Fruit fly (Drosophila melanogaster) whole organism, embryonic: ENCODE results near the gene CG34244.

Experiments
- Adf1 ChIP-seq: fragments of 200-800 bp; sonication (Bioruptor generic); IDR thresholded peaks from 2 replicates; pipeline ENCODE4 v1.3.6; 2022; ENCODE audit warnings: missing biosample characterization, missing genetic modification characterization
- Bteb2 ChIP-seq: fragments of 200-800 bp; sonication (Bioruptor generic); optimal IDR thresholded peaks from 2 replicates; lab custom pipeline; 2016; ENCODE audit warnings: missing biosample characterization, missing genetic modification characterization
- CG10274 ChIP-seq: fragments of 200-800 bp; sonication (Bioruptor generic); optimal IDR thresholded peaks from 3 replicates; lab custom pipeline; 2017; ENCODE audit warnings: missing biosample characterization, mild to moderate bottlenecking, missing genetic modification characterization
- CG11723 ChIP-seq: fragments of 200-800 bp; sonication (Bioruptor generic); optimal IDR thresholded peaks from 2 replicates; lab custom pipeline; 2017; ENCODE audit warnings: missing biosample characterization, mild to moderate bottlenecking, missing genetic modification characterization
- CG12155 ChIP-seq: fragments of 200-800 bp; sonication (Bioruptor generic); optimal IDR thresholded peaks from 3 replicates; lab custom pipeline; 2016; ENCODE audit warnings: missing biosample characterization, missing genetic modification characterization
- CG12219 ChIP-seq: fragments of 200-800 bp; sonication (Bioruptor generic); optimal IDR thresholded peaks from 3 replicates; lab custom pipeline; 2018; ENCODE audit warnings: missing biosample characterization, mild to moderate bottlenecking, missing genetic modification characterization
- CG12659 ChIP-seq: fragments of 200-800 bp; sonication (Bioruptor generic); optimal IDR thresholded peaks from 3 replicates; lab custom pipeline; 2017; ENCODE audit warnings: mild to moderate bottlenecking, missing biosample characterization, missing genetic modification reagents, missing genetic modification characterization
- CG16813 ChIP-seq: fragments of 200-800 bp; sonication (Bioruptor generic); IDR thresholded peaks from 3 replicates; pipeline ENCODE4 v1.3.6; 2022; ENCODE audit warnings: missing biosample characterization, missing genetic modification characterization; ENCODE audit not compliant: partially characterized antibody
- CG1832 ChIP-seq: fragments of 200-800 bp; sonication (Bioruptor generic); optimal IDR thresholded peaks from 2 replicates; lab custom pipeline; 2017; ENCODE audit warnings: missing biosample characterization, mild to moderate bottlenecking, missing genetic modification characterization, inconsistent platforms
- CG2199 ChIP-seq: fragments of 200-800 bp; sonication (Bioruptor generic); IDR thresholded peaks from 3 replicates; pipeline ENCODE4 v1.3.6; 2022; ENCODE audit warnings: missing biosample characterization, missing genetic modification characterization
- CG2875 ChIP-seq: fragments of 200-800 bp; sonication (Bioruptor generic); optimal IDR thresholded peaks from 2 replicates; lab custom pipeline; 2017; ENCODE audit warnings: missing biosample characterization, mild to moderate bottlenecking, missing genetic modification characterization, missing genetic modification reagents
- CG31365 ChIP-seq: fragments of 200-800 bp; sonication (Bioruptor generic); optimal IDR thresholded peaks from 2 replicates; lab custom pipeline; 2018; ENCODE audit warnings: missing biosample characterization, mild to moderate bottlenecking, missing genetic modification characterization
- CG3995 ChIP-seq: fragments of 200-800 bp; sonication (Bioruptor generic); optimal IDR thresholded peaks from 3 replicates; lab custom pipeline; 2016; ENCODE audit warnings: missing biosample characterization, missing genetic modification characterization
- CG4404 ChIP-seq: fragments of 200-800 bp; sonication (Bioruptor generic); IDR thresholded peaks from 2 replicates; pipeline ENCODE4 v1.3.6; 2022; ENCODE audit warnings: missing biosample characterization, missing genetic modification characterization
- CG6689 ChIP-seq: fragments of 200-800 bp; sonication (Bioruptor generic); IDR thresholded peaks from 2 replicates; pipeline ENCODE4 v1.3.6; 2022; ENCODE audit warnings: missing biosample characterization, missing genetic modification characterization
- CG6813 ChIP-seq: fragments of 200-800 bp; sonication (Bioruptor generic); optimal IDR thresholded peaks from 2 replicates; lab custom pipeline; 2017; ENCODE audit warnings: missing biosample characterization, missing genetic modification characterization, mild to moderate bottlenecking, moderate library complexity, missing genetic modification reagents
- CG7839 ChIP-seq: fragments of 200-800 bp; sonication (Bioruptor generic); optimal IDR thresholded peaks from 3 replicates; lab custom pipeline; 2018; ENCODE audit warnings: missing biosample characterization, mild to moderate bottlenecking, missing genetic modification characterization, moderate library complexity
- CG7987 ChIP-seq: fragments of 200-800 bp; sonication (Bioruptor generic); optimal IDR thresholded peaks from 2 replicates; lab custom pipeline; 2018; ENCODE audit warnings: missing biosample characterization, mild to moderate bottlenecking, missing genetic modification characterization, moderate library complexity
- CG9876 ChIP-seq: fragments of 200-800 bp; sonication (Bioruptor generic); optimal IDR thresholded peaks from 2 replicates; lab custom pipeline; 2016; ENCODE audit warnings: missing biosample characterization, missing genetic modification characterization
- Chrac-16 ChIP-seq: fragments of 200-800 bp; sonication (Bioruptor generic); optimal IDR thresholded peaks from 3 replicates; lab custom pipeline; 2016; ENCODE audit warnings: missing biosample characterization, missing genetic modification characterization
- D19A ChIP-seq: fragments of 200-800 bp; optimal IDR thresholded peaks from 3 replicates; lab custom pipeline; 2019; ENCODE audit warnings: missing biosample characterization, mild to moderate bottlenecking, missing genetic modification characterization, moderate library complexity
- Dip2 ChIP-seq: fragments of 200-800 bp; sonication (Bioruptor generic); IDR thresholded peaks from 2 replicates; pipeline ENCODE4 v1.3.6; 2022; ENCODE audit warnings: missing biosample characterization, missing genetic modification characterization
- E2f1 ChIP-seq: fragments of 200-800 bp; sonication (Bioruptor generic); IDR thresholded peaks from 2 replicates; pipeline ENCODE4 v1.3.6; 2022; ENCODE audit warnings: missing biosample characterization, missing genetic modification characterization
- HHEX ChIP-seq: fragments of 200-800 bp; sonication (Bioruptor generic); optimal IDR thresholded peaks from 3 replicates; lab custom pipeline; 2017; ENCODE audit warnings: missing biosample characterization, mild to moderate bottlenecking, missing genetic modification characterization, missing genetic modification reagents
- HLH54F ChIP-seq: fragments of 200-800 bp; sonication (Bioruptor generic); optimal IDR thresholded peaks from 3 replicates; lab custom pipeline; 2016; ENCODE audit warnings: missing biosample characterization, missing genetic modification characterization
- Hr3 ChIP-seq: fragments of 200-800 bp; sonication (Bioruptor generic); optimal IDR thresholded peaks from 3 replicates; lab custom pipeline; 2016; ENCODE audit warnings: missing biosample characterization, missing genetic modification characterization
- Mes4 ChIP-seq: fragments of 200-800 bp; sonication (Bioruptor generic); optimal IDR thresholded peaks from 2 replicates; lab custom pipeline; 2016; ENCODE audit warnings: missing biosample characterization, missing genetic modification characterization
- Oli ChIP-seq: fragments of 200-800 bp; sonication (Bioruptor generic); optimal IDR thresholded peaks from 2 replicates; lab custom pipeline; 2018; ENCODE audit warnings: missing biosample characterization, mild to moderate bottlenecking, missing genetic modification characterization, moderate library complexity
- Sin3A ChIP-seq: fragments of >200 bp; optimal IDR thresholded peaks from 2 replicates; lab custom pipeline; 2018
- ab ChIP-seq: fragments of 200-800 bp; sonication (Bioruptor generic); optimal IDR thresholded peaks from 2 replicates; lab custom pipeline; 2016; ENCODE audit warnings: missing biosample characterization, missing genetic modification characterization
- cg ChIP-seq: fragments of 200-800 bp; sonication (Bioruptor generic); optimal IDR thresholded peaks from 3 replicates; lab custom pipeline; 2019; ENCODE audit warnings: missing biosample characterization, mild to moderate bottlenecking, missing genetic modification characterization, moderate library complexity
- chm ChIP-seq: fragments of 200-800 bp; sonication (Bioruptor generic); IDR thresholded peaks from 2 replicates; pipeline ENCODE4 v1.3.6; 2022; ENCODE audit warnings: missing biosample characterization, missing genetic modification characterization
- ci ChIP-seq: fragments of 200-800 bp; sonication (Bioruptor generic); IDR thresholded peaks from 3 replicates; pipeline ENCODE4 v1.3.6; 2022; ENCODE audit warnings: missing biosample characterization, missing genetic modification characterization
- dm ChIP-seq: fragments of 200-800 bp; sonication (Bioruptor generic); optimal IDR thresholded peaks from 3 replicates; lab custom pipeline; 2016; ENCODE audit warnings: missing biosample characterization, missing genetic modification characterization
- fd3F ChIP-seq: fragments of 200-800 bp; sonication (Bioruptor generic); optimal IDR thresholded peaks from 2 replicates; lab custom pipeline; 2018; ENCODE audit warnings: missing biosample characterization, mild to moderate bottlenecking, missing genetic modification characterization, moderate library complexity
- fru ChIP-seq: fragments of >200 bp; optimal IDR thresholded peaks from 2 replicates; lab custom pipeline; 2017
- gcm2 ChIP-seq: fragments of 200-800 bp; sonication (Bioruptor generic); optimal IDR thresholded peaks from 2 replicates; lab custom pipeline; 2016; ENCODE audit warnings: missing biosample characterization, missing genetic modification characterization
- her ChIP-seq: fragments of 200-800 bp; sonication (Bioruptor generic); optimal IDR thresholded peaks from 2 replicates; lab custom pipeline; 2016; ENCODE audit warnings: missing biosample characterization, missing genetic modification characterization
- org-1 ChIP-seq: fragments of 200-800 bp; sonication (Bioruptor generic); optimal IDR thresholded peaks from 2 replicates; lab custom pipeline; 2017; ENCODE audit warnings: missing biosample characterization, missing genetic modification characterization
- pros ChIP-seq: fragments of 200-800 bp; sonication (Bioruptor generic); optimal IDR thresholded peaks from 3 replicates; lab custom pipeline; 2019; ENCODE audit warnings: missing biosample characterization, mild to moderate bottlenecking, missing genetic modification characterization, moderate library complexity
- ranshi ChIP-seq: fragments of 200-800 bp; sonication (Bioruptor generic); IDR thresholded peaks from 2 replicates; pipeline ENCODE4 v1.3.6; 2022; ENCODE audit warnings: missing biosample characterization, missing genetic modification characterization
- sc ChIP-seq, 3 experiments: fragments of >200 bp in 2 of 3; fragments of 200-800 bp in 1 of 3; sonication (Bioruptor generic) in 1 of 3; optimal IDR thresholded peaks; 2 replicates in 2 of 3; 3 replicates in 1 of 3; lab custom pipeline; 2017; ENCODE audit warnings: mild to moderate bottlenecking in 1 of 3, missing biosample characterization in 1 of 3, missing genetic modification characterization in 1 of 3, missing genetic modification reagents in 1 of 3
- schlank ChIP-seq: fragments of 200-800 bp; sonication (Bioruptor generic); optimal IDR thresholded peaks from 2 replicates; lab custom pipeline; 2018; ENCODE audit warnings: missing biosample characterization, mild to moderate bottlenecking, missing genetic modification characterization
- slou ChIP-seq: fragments of 200-800 bp; sonication (Bioruptor generic); optimal IDR thresholded peaks from 3 replicates; lab custom pipeline; 2016; ENCODE audit warnings: missing biosample characterization, missing genetic modification characterization
- sug ChIP-seq: fragments of 200-800 bp; optimal IDR thresholded peaks from 2 replicates; lab custom pipeline; 2019; ENCODE audit warnings: missing biosample characterization, mild to moderate bottlenecking, missing genetic modification characterization, moderate library complexity
- trem ChIP-seq: fragments of 200-800 bp; optimal IDR thresholded peaks from 3 replicates; lab custom pipeline; 2019; ENCODE audit warnings: missing biosample characterization, mild to moderate bottlenecking, missing genetic modification characterization, moderate library complexity
- tx ChIP-seq: fragments of 200-800 bp; sonication (Bioruptor generic); optimal IDR thresholded peaks from 2 replicates; lab custom pipeline; 2016; ENCODE audit warnings: missing biosample characterization, missing genetic modification characterization
- vvl ChIP-seq: fragments of 200-800 bp; sonication (Bioruptor generic); IDR thresholded peaks from 2 replicates; pipeline ENCODE4 v1.3.6; 2022; ENCODE audit warnings: missing biosample characterization, missing genetic modification characterization
- zen ChIP-seq: fragments of 200-800 bp; sonication (Bioruptor generic); optimal IDR thresholded peaks from 3 replicates; lab custom pipeline; 2018; ENCODE audit warnings: missing biosample characterization, mild to moderate bottlenecking, missing genetic modification characterization, moderate library complexity

Gene CG34244

DNA sequence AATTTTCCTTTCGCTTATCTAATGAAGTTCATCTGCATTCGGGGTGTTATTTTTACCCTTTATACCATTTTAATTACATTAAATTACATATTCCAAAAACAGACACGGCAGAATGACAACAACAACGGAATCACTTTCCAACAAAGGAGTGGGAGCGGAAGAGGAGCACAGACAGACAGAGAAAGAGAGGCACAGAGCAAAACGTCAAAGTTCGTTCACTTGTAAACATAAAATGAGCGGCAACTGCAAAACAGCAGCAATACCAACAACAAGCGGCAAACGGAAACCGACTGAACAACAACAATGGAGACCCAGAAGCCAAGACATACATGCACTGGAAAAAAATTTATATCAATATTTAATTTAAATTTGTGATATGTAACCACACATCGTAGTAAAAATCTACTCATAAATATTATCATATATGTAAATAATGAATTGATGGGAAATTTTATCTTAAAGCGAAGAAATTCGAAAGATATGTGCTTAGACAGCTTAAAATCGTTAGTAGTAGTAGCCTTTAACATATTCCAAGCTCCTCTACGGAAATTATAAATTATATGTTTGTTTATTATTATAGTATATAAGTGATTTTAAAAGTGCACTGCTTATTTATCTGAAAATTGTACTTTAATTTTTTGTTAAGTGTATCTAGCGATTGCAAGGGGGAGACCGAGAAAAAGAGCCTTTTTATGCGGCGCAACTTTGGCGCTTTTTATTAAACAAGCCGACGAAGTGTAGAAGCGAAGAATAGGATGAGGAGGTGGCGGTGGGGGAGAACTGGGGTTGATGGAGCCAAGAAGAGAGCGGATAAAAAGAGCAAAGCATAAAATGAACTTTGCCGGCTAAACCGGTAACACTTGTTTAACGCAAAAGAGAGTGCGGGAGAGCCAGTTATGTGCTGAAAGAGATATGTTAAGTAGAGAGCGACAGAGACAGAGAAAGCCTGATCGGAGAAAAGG is 36.6 kb upstream of the CG34244 start (continued):
- peak; percentile 83 for TF ChIP-seq HHEX (GFP tag; lab: Kevin White, UChicago)
- TF ChIP-seq ci (GFP tag; lab: Robert Waterston, UW) = peak; percentile 47; the same call in 1 of the 3 replicates
- peak; percentile 89 for TF ChIP-seq org-1 (GFP tag; lab: Kevin White, UChicago)
- no peak for TF ChIP-seq CG2199 (GFP tag; lab: Robert Waterston, UW)
- TF ChIP-seq chm (GFP tag; lab: Robert Waterston, UW) = peak; percentile 53; the same call in 1 of the 2 replicates
- peak; percentile 85 for TF ChIP-seq Chrac-16 (GFP tag; lab: Kevin White, UChicago)
- TF ChIP-seq CG9876 (GFP tag; lab: Kevin White, UChicago) = no peak
- TF ChIP-seq ranshi (GFP tag; lab: Robert Waterston, UW) = peak; percentile 66; the same call in 1 of the 2 replicates
- peak; percentile 95 for TF ChIP-seq CG7839 (tag; lab: Kevin White, UChicago)
- TF ChIP-seq fd3F (GFP tag; lab: Kevin White, UChicago) = peak; percentile 82
- TF ChIP-seq Oli (tag; lab: Kevin White, UChicago) = peak; percentile 96
- TF ChIP-seq CG4404 (GFP tag; lab: Robert Waterston, UW) = peak; percentile 54
- TF ChIP-seq CG11723 (GFP tag; lab: Kevin White, UChicago) = peak; percentile 87
- no peak for TF ChIP-seq CG3995 (GFP tag; lab: Kevin White, UChicago)
- no peak for TF ChIP-seq her (GFP tag; lab: Kevin White, UChicago)
- TF ChIP-seq Hr3 (GFP tag; lab: Kevin White, UChicago) = peak; percentile 93
- TF ChIP-seq sug = peak; percentile 76
- peak; percentile 68 for TF ChIP-seq vvl (GFP tag; lab: Robert Waterston, UW)
- peak; percentile 77 for TF ChIP-seq E2f1 (GFP tag; lab: Robert Waterston, UW)
- TF ChIP-seq Sin3A (lab: Kevin White, UChicago) = no peak
- peak; percentile 20 for TF ChIP-seq trem
- TF ChIP-seq CG12219 (GFP tag; lab: Kevin White, UChicago) = peak; percentile 70
- TF ChIP-seq CG1832 (GFP tag; lab: Kevin White, UChicago) = no peak
- no peak for TF ChIP-seq cg (GFP tag; lab: Kevin White, UChicago)
- peak; percentile 29 for TF ChIP-seq tx (GFP tag; lab: Kevin White, UChicago)
- TF ChIP-seq dm (GFP tag; lab: Kevin White, UChicago) = peak; percentile 9
- TF ChIP-seq CG6813 (GFP tag; lab: Kevin White, UChicago) = peak; percentile 76
- peak; percentile 27; the same call in 1 of the 2 replicates for TF ChIP-seq Adf1 (GFP tag; lab: Robert Waterston, UW)
- TF ChIP-seq schlank = peak; percentile 15
- peak; percentile 18 for TF ChIP-seq CG7987 (GFP tag; lab: Kevin White, UChicago)
- peak; percentile 65 for TF ChIP-seq CG10274 (GFP tag; lab: Kevin White, UChicago)
- TF ChIP-seq CG12659 (GFP tag; lab: Kevin White, UChicago) = peak; percentile 94
- no peak for TF ChIP-seq fru (lab: Kevin White, UChicago)
- TF ChIP-seq ab = no peak
- TF ChIP-seq CG16813 (GFP tag; lab: Robert Waterston, UW) = no peak
- TF ChIP-seq CG6689 (GFP tag; lab: Robert Waterston, UW) = peak; percentile 85
- TF ChIP-seq HLH54F (GFP tag; lab: Kevin White, UChicago) = no peak
- TF ChIP-seq sc (optimal IDR thresholded peaks at IDR 0.05; lab: Kevin White, UChicago) = no peak
- peak; percentile 94 for TF ChIP-seq sc (GFP tag; optimal IDR thresholded peaks at IDR 0.05; lab: Kevin White, UChicago)
- peak; percentile 48 for TF ChIP-seq D19A (tag; lab: Kevin White, UChicago)
- TF ChIP-seq Bteb2 (GFP tag; lab: Kevin White, UChicago) = no peak
- TF ChIP-seq CG12155 = peak; percentile 79
- peak; percentile 20 for TF ChIP-seq Mes4 (GFP tag; lab: Kevin White, UChicago)
- no peak for TF ChIP-seq Dip2 (GFP tag; lab: Robert Waterston, UW)
- TF ChIP-seq pros = peak; percentile 93
- TF ChIP-seq CG2875 (GFP tag; lab: Kevin White, UChicago) = peak; percentile 93
- no peak for TF ChIP-seq CG31365 (tag; lab: Kevin White, UChicago)
- peak; percentile 45 for TF ChIP-seq slou (GFP tag; lab: Kevin White, UChicago)
- TF ChIP-seq zen (tag; lab: Kevin White, UChicago) = peak; percentile 48
- TF ChIP-seq gcm2 (GFP tag; lab: Kevin White, UChicago) = no peak
